Fruit fly (Drosophila melanogaster) whole organism, embryonic: ENCODE results near the gene Gr93a.

Source experiments
- Adf1 ChIP-seq: fragments of 200-800 bp; sonication (Bioruptor generic); IDR thresholded peaks from 2 replicates; pipeline ENCODE4 v1.3.6; 2022; ENCODE audit warnings: missing biosample characterization, missing genetic modification characterization
- CG10654 ChIP-seq: fragments of 200-800 bp; sonication (Bioruptor generic); optimal IDR thresholded peaks from 2 replicates; lab custom pipeline; 2016; ENCODE audit warnings: missing biosample characterization, missing genetic modification characterization
- CG11085 ChIP-seq: fragments of 200-800 bp; sonication (Bioruptor generic); IDR thresholded peaks from 2 replicates; pipeline ENCODE4 v1.3.6; 2022; ENCODE audit warnings: missing biosample characterization, missing genetic modification characterization
- CG11247 ChIP-seq: fragments of 200-800 bp; sonication (Bioruptor generic); IDR thresholded peaks from 2 replicates; pipeline ENCODE4 v1.3.6; 2022; ENCODE audit warnings: missing biosample characterization, missing genetic modification characterization
- CG1233 ChIP-seq: fragments of 200-800 bp; sonication (Bioruptor generic); optimal IDR thresholded peaks from 4 replicates; lab custom pipeline; 2018; ENCODE audit warnings: missing biosample characterization, mild to moderate bottlenecking, missing genetic modification characterization
- CG12659 ChIP-seq: fragments of 200-800 bp; sonication (Bioruptor generic); optimal IDR thresholded peaks from 3 replicates; lab custom pipeline; 2017; ENCODE audit warnings: mild to moderate bottlenecking, missing biosample characterization, missing genetic modification reagents, missing genetic modification characterization
- CG13123 ChIP-seq: fragments of 200-800 bp; sonication (Bioruptor generic); optimal IDR thresholded peaks from 2 replicates; lab custom pipeline; 2016; ENCODE audit warnings: missing biosample characterization, missing genetic modification characterization
- CG13424 ChIP-seq: fragments of 200-800 bp; sonication (Bioruptor generic); optimal IDR thresholded peaks from 2 replicates; lab custom pipeline; 2019; ENCODE audit warnings: missing biosample characterization, mild to moderate bottlenecking, missing genetic modification characterization, moderate library complexity
- CG14710 ChIP-seq: fragments of 200-800 bp; sonication (Bioruptor generic); optimal IDR thresholded peaks from 3 replicates; lab custom pipeline; 2019; ENCODE audit warnings: missing biosample characterization, mild to moderate bottlenecking, missing genetic modification characterization, moderate library complexity
- CG2712 ChIP-seq: fragments of 200-800 bp; optimal IDR thresholded peaks from 3 replicates; lab custom pipeline; 2019; ENCODE audit warnings: missing biosample characterization, mild to moderate bottlenecking, missing genetic modification characterization, moderate library complexity
- CG32772 ChIP-seq: fragments of 200-800 bp; sonication (Bioruptor generic); IDR thresholded peaks from 2 replicates; pipeline ENCODE4 v1.3.6; 2022; ENCODE audit warnings: missing biosample characterization, missing genetic modification characterization
- CG4282 ChIP-seq: fragments of 200-800 bp; sonication (Bioruptor generic); optimal IDR thresholded peaks from 2 replicates; lab custom pipeline; 2016; ENCODE audit warnings: missing biosample characterization, missing genetic modification characterization
- CG4854 ChIP-seq: fragments of 200-800 bp; sonication (Bioruptor generic); optimal IDR thresholded peaks from 2 replicates; lab custom pipeline; 2016; ENCODE audit warnings: missing biosample characterization, missing genetic modification characterization, inconsistent platforms
- CG7839 ChIP-seq: fragments of 200-800 bp; sonication (Bioruptor generic); optimal IDR thresholded peaks from 3 replicates; lab custom pipeline; 2018; ENCODE audit warnings: missing biosample characterization, mild to moderate bottlenecking, missing genetic modification characterization, moderate library complexity
- CG8281 ChIP-seq: fragments of 200-800 bp; sonication (Bioruptor generic); optimal IDR thresholded peaks from 2 replicates; lab custom pipeline; 2018; ENCODE audit warnings: missing biosample characterization, mild to moderate bottlenecking, missing genetic modification characterization, moderate library complexity
- CG8388 ChIP-seq: fragments of 200-800 bp; sonication (Bioruptor generic); optimal IDR thresholded peaks from 2 replicates; lab custom pipeline; 2019; ENCODE audit warnings: missing biosample characterization, mild to moderate bottlenecking, missing genetic modification characterization, moderate library complexity
- CG8478 ChIP-seq: fragments of >200 bp; optimal IDR thresholded peaks from 2 replicates; lab custom pipeline; 2018
- CG8765 ChIP-seq: fragments of 200-800 bp; sonication (Bioruptor generic); IDR thresholded peaks from 2 replicates; pipeline ENCODE4 v1.3.6; 2022; ENCODE audit warnings: missing biosample characterization, missing genetic modification characterization
- CG9932 ChIP-seq: fragments of 200-800 bp; sonication (Bioruptor generic); IDR thresholded peaks from 2 replicates; pipeline ENCODE4 v1.3.6; 2022; ENCODE audit warnings: missing biosample characterization, missing genetic modification characterization
- CrebB ChIP-seq: fragments of 200-800 bp; sonication (Bioruptor generic); optimal IDR thresholded peaks from 3 replicates; lab custom pipeline; 2018; ENCODE audit warnings: missing biosample characterization, mild to moderate bottlenecking, missing genetic modification characterization
- D19B ChIP-seq: fragments of 200-800 bp; sonication (Bioruptor generic); optimal IDR thresholded peaks from 2 replicates; lab custom pipeline; 2017; ENCODE audit warnings: missing biosample characterization, mild to moderate bottlenecking, missing genetic modification characterization
- Dip2 ChIP-seq: fragments of 200-800 bp; sonication (Bioruptor generic); IDR thresholded peaks from 2 replicates; pipeline ENCODE4 v1.3.6; 2022; ENCODE audit warnings: missing biosample characterization, missing genetic modification characterization
- Drgx ChIP-seq: fragments of 200-800 bp; sonication (Bioruptor generic); IDR thresholded peaks from 2 replicates; pipeline ENCODE4 v1.3.6; 2022; ENCODE audit warnings: missing biosample characterization, missing genetic modification characterization
- HHEX ChIP-seq: fragments of 200-800 bp; sonication (Bioruptor generic); optimal IDR thresholded peaks from 3 replicates; lab custom pipeline; 2017; ENCODE audit warnings: missing biosample characterization, mild to moderate bottlenecking, missing genetic modification characterization, missing genetic modification reagents
- Hr51 ChIP-seq, 2 experiments: fragments of 200-800 bp; sonication (Bioruptor generic); optimal IDR thresholded peaks; 2 replicates in 1 of 2; 3 replicates in 1 of 2; lab custom pipeline; 2016 to 2018; ENCODE audit warnings: missing biosample characterization in 2 of 2, missing genetic modification characterization in 2 of 2, mild to moderate bottlenecking in 1 of 2, moderate library complexity in 1 of 2
- Rx ChIP-seq: fragments of 200-800 bp; sonication (Bioruptor generic); IDR thresholded peaks from 2 replicates; pipeline ENCODE4 v1.3.6; 2022; ENCODE audit warnings: missing biosample characterization, missing genetic modification characterization
- Side ChIP-seq: fragments of 200-800 bp; sonication (Bioruptor generic); optimal IDR thresholded peaks from 2 replicates; lab custom pipeline; 2016; ENCODE audit warnings: missing biosample characterization, missing genetic modification characterization
- Sry-β ChIP-seq: fragments of 200-800 bp; sonication (Bioruptor generic); optimal IDR thresholded peaks from 2 replicates; lab custom pipeline; 2018; ENCODE audit warnings: missing biosample characterization, mild to moderate bottlenecking, missing genetic modification characterization, moderate library complexity
- abd-A ChIP-seq: fragments of 200-800 bp; sonication (Bioruptor generic); optimal IDR thresholded peaks from 3 replicates; lab custom pipeline; 2019; ENCODE audit warnings: missing biosample characterization, mild to moderate bottlenecking, missing genetic modification characterization, moderate library complexity
- bcd ChIP-seq: fragments of 200-800 bp; sonication (Bioruptor generic); optimal IDR thresholded peaks from 2 replicates; lab custom pipeline; 2017; ENCODE audit warnings: missing biosample characterization, mild to moderate bottlenecking, missing genetic modification characterization
- dmrt11E ChIP-seq: fragments of 200-800 bp; sonication (Bioruptor generic); optimal IDR thresholded peaks from 3 replicates; lab custom pipeline; 2018; ENCODE audit warnings: missing biosample characterization, mild to moderate bottlenecking, missing genetic modification characterization, moderate library complexity
- dmrt99B ChIP-seq: fragments of 200-800 bp; sonication (Bioruptor generic); optimal IDR thresholded peaks from 2 replicates; lab custom pipeline; 2018; ENCODE audit warnings: missing biosample characterization, mild to moderate bottlenecking, missing genetic modification characterization, moderate library complexity
- hb ChIP-seq: fragments of 200-800 bp; sonication (Bioruptor generic); IDR thresholded peaks from 3 replicates; pipeline ENCODE4 v1.3.6; 2022; ENCODE audit warnings: missing biosample characterization, missing genetic modification characterization; ENCODE audit not compliant: partially characterized antibody
- ken ChIP-seq: fragments of 200-800 bp; sonication (Bioruptor generic); IDR thresholded peaks from 3 replicates; pipeline ENCODE4 v1.3.6; 2022; ENCODE audit warnings: missing biosample characterization, missing genetic modification characterization
- lab ChIP-seq: fragments of 200-800 bp; sonication (Bioruptor generic); optimal IDR thresholded peaks from 3 replicates; lab custom pipeline; 2017; ENCODE audit warnings: missing biosample characterization, missing genetic modification characterization, mild to moderate bottlenecking, moderate library complexity, missing genetic modification reagents
- lbe ChIP-seq: fragments of 200-800 bp; sonication (Bioruptor generic); optimal IDR thresholded peaks from 2 replicates; lab custom pipeline; 2016; ENCODE audit warnings: missing biosample characterization, mild to moderate bottlenecking, missing genetic modification characterization
- lov ChIP-seq, 2 experiments: fragments of 200-800 bp in 1 of 2; fragments of >200 bp in 1 of 2; sonication (Bioruptor generic) in 1 of 2; IDR thresholded peaks in 1 of 2; optimal IDR thresholded peaks in 1 of 2; 2 replicates in 1 of 2; 3 replicates in 1 of 2; pipeline versions ENCODE4 v1.3.6 to Lab custom; 2017 to 2022; ENCODE audit warnings: missing biosample characterization in 1 of 2, missing genetic modification characterization in 1 of 2
- mam ChIP-seq: fragments of 200-800 bp; sonication (Bioruptor generic); optimal IDR thresholded peaks from 3 replicates; lab custom pipeline; 2016; ENCODE audit warnings: missing biosample characterization, missing genetic modification characterization
- nom ChIP-seq: fragments of 200-800 bp; sonication (Bioruptor generic); optimal IDR thresholded peaks from 2 replicates; lab custom pipeline; 2017; ENCODE audit warnings: missing biosample characterization, missing genetic modification characterization, mild to moderate bottlenecking, moderate library complexity, missing genetic modification reagents
- phol ChIP-seq: fragments of 200-800 bp; sonication (Bioruptor generic); optimal IDR thresholded peaks from 3 replicates; lab custom pipeline; 2018; ENCODE audit warnings: missing biosample characterization, mild to moderate bottlenecking, missing genetic modification characterization, moderate library complexity
- row ChIP-seq: fragments of 200-800 bp; sonication (Bioruptor generic); IDR thresholded peaks from 3 replicates; pipeline ENCODE4 v1.3.6; 2022; ENCODE audit warnings: missing biosample characterization, missing genetic modification characterization
- sens ChIP-seq: fragments of 200-800 bp; sonication (Bioruptor generic); peaks from one replicate; lab custom pipeline; 2016; ENCODE audit warnings: missing biosample characterization, missing genetic modification characterization
- sr ChIP-seq: fragments of 200-800 bp; sonication (Bioruptor generic); IDR thresholded peaks from 3 replicates; pipeline ENCODE4 v1.3.6; 2022; ENCODE audit warnings: missing biosample characterization, missing genetic modification characterization
- tna ChIP-seq: fragments of 200-800 bp; sonication (Bioruptor generic); IDR thresholded peaks from 2 replicates; pipeline ENCODE4 v1.3.6; 2022; ENCODE audit warnings: missing biosample characterization, missing genetic modification characterization; ENCODE audit not compliant: partially characterized antibody
- usp ChIP-seq: fragments of >200 bp; optimal IDR thresholded peaks from 2 replicates; lab custom pipeline; 2017; ENCODE audit warnings: missing biosample characterization, missing genetic modification characterization
- zen ChIP-seq: fragments of 200-800 bp; sonication (Bioruptor generic); optimal IDR thresholded peaks from 3 replicates; lab custom pipeline; 2018; ENCODE audit warnings: missing biosample characterization, mild to moderate bottlenecking, missing genetic modification characterization, moderate library complexity
- zfh2 ChIP-seq: fragments of 200-800 bp; sonication (Bioruptor generic); optimal IDR thresholded peaks from 2 replicates; lab custom pipeline; 2016; ENCODE audit warnings: missing biosample characterization, missing genetic modification characterization

The Gr93a gene

dm6 chr3R:21841474-21842376 lies 9.4 kb downstream of the Gr93a start (continued):
- TF ChIP-seq Adf1 (GFP tag; lab: Robert Waterston, UW): no peak
- no peak for TF ChIP-seq CG9932
- 0 out of 2 replicates have a peak, but pooled peaks have one; percentile 32 for TF ChIP-seq CG32772 (GFP tag; lab: Robert Waterston, UW)
- no peak for TF ChIP-seq sr
- no peak for TF ChIP-seq CG8478 (lab: Kevin White, UChicago)
- no peak for TF ChIP-seq CG10654 (GFP tag; lab: Kevin White, UChicago)
- TF ChIP-seq CG14710 (tag; lab: Kevin White, UChicago): no peak
- no peak for TF ChIP-seq dmrt99B (tag; lab: Kevin White, UChicago)
- TF ChIP-seq sens (GFP tag; lab: Kevin White, UChicago): peak; percentile 52
- no peak for TF ChIP-seq hb (GFP tag; lab: Robert Waterston, UW)
- peak; percentile 60 for TF ChIP-seq nom
- no peak for TF ChIP-seq CG11085 (GFP tag; lab: Robert Waterston, UW)
- TF ChIP-seq CG4854 (GFP tag; lab: Kevin White, UChicago): no peak
- no peak for TF ChIP-seq CG11247
- peak; percentile 35 for TF ChIP-seq D19B (GFP tag; lab: Kevin White, UChicago)
- no peak for TF ChIP-seq Rx (GFP tag; lab: Robert Waterston, UW)
- no peak for TF ChIP-seq CG7839
- TF ChIP-seq row (GFP tag; lab: Robert Waterston, UW): peak; percentile 18; the same call in 1 of the 3 replicates
- no peak for TF ChIP-seq abd-A (tag; lab: Kevin White, UChicago)
- peak; percentile 1 for TF ChIP-seq phol (tag; lab: Kevin White, UChicago)
- TF ChIP-seq CG1233 (GFP tag; lab: Kevin White, UChicago): no peak
- TF ChIP-seq zfh2: no peak
- TF ChIP-seq tna: no peak
- no peak for TF ChIP-seq CG4282 (GFP tag; lab: Kevin White, UChicago)
- TF ChIP-seq CG13424 (tag; lab: Kevin White, UChicago): no peak
- TF ChIP-seq Hr51 (GFP tag; optimal IDR thresholded peaks at IDR 0.05; lab: Kevin White, UChicago): no peak
- no peak for TF ChIP-seq bcd (GFP tag; lab: Kevin White, UChicago)
- peak; percentile 31 for TF ChIP-seq dmrt11E
- TF ChIP-seq Dip2: no peak
- TF ChIP-seq HHEX: no peak
- TF ChIP-seq Side (GFP tag; lab: Kevin White, UChicago): no peak

- no peak for TF ChIP-seq CG8281 (tag; lab: Kevin White, UChicago)
- TF ChIP-seq CrebB (tag; lab: Kevin White, UChicago): no peak
- no peak for TF ChIP-seq CG8765
- no peak for TF ChIP-seq Drgx (GFP tag; lab: Robert Waterston, UW)
Observed at dm6 chr3R:21843665-21844064, 11.4 kb downstream of the Gr93a start, which contains the start of gene Gr93b. Gr93b (minus strand) TSS chr3R:21843765.

dm6 chr3R:21845165-21845564 lies 12.9 kb downstream of the Gr93a start, which contains the start of gene Gr93c:
Gr93c (minus strand) TSS chr3R:21845265.
- no peak for TF ChIP-seq lab
- TF ChIP-seq CG2712 (tag; lab: Kevin White, UChicago): no peak
- TF ChIP-seq lbe (GFP tag; lab: Kevin White, UChicago): no peak
- no peak for TF ChIP-seq lov (optimal IDR thresholded peaks at IDR 0.05; lab: Kevin White, UChicago)
- no peak for TF ChIP-seq lov (GFP tag; IDR thresholded peaks at IDR 0.05; lab: Robert Waterston, UW)
- TF ChIP-seq mam (GFP tag; lab: Kevin White, UChicago): no peak
- TF ChIP-seq CG8388 (GFP tag; lab: Kevin White, UChicago): no peak
- TF ChIP-seq Sry-β: no peak
- no peak for TF ChIP-seq CG12659 (GFP tag; lab: Kevin White, UChicago)
- TF ChIP-seq CG13123 (GFP tag; lab: Kevin White, UChicago): no peak
- no peak for TF ChIP-seq ken (GFP tag; lab: Robert Waterston, UW)
- no peak for TF ChIP-seq zen (tag; lab: Kevin White, UChicago)
- no peak for TF ChIP-seq usp
